Fruit fly (Drosophila melanogaster) whole organism, wandering third instar larva: ENCODE measurements around the gene CG33514.

Source experiments
- Abd-B ChIP-seq: fragments of >200 bp; optimal IDR thresholded peaks from 2 replicates; lab custom pipeline; 2017; ENCODE audit warnings: missing biosample characterization, missing genetic modification characterization
- CG32264 ChIP-seq: fragments of 200-800 bp; sonication (Bioruptor generic); optimal IDR thresholded peaks from 2 replicates; lab custom pipeline; 2016; ENCODE audit warnings: missing biosample characterization, missing genetic modification characterization
- CG9705 ChIP-seq: fragments of 200-800 bp; sonication (Bioruptor generic); optimal IDR thresholded peaks from 2 replicates; lab custom pipeline; 2018; ENCODE audit warnings: missing biosample characterization, mild to moderate bottlenecking, missing genetic modification characterization
- CrebA ChIP-seq: fragments of 200-800 bp; sonication (Bioruptor generic); optimal IDR thresholded peaks from 2 replicates; lab custom pipeline; 2016; ENCODE audit warnings: missing biosample characterization, mild to moderate bottlenecking, missing genetic modification characterization, borderline replicate concordance
- Dfd ChIP-seq: fragments of >200 bp; optimal IDR thresholded peaks from 2 replicates; lab custom pipeline; 2017; ENCODE audit warnings: missing biosample characterization, missing genetic modification characterization
- Dif ChIP-seq: fragments of 200-275, 200-300 bp; sonication (Bioruptor generic); optimal IDR thresholded peaks from 2 replicates; lab custom pipeline; 2018; ENCODE audit warnings: missing biosample characterization, missing genetic modification characterization; ENCODE audit not compliant: partially characterized antibody
- GATAd ChIP-seq: sonication (Bioruptor generic); optimal IDR thresholded peaks from 2 replicates; lab custom pipeline; 2016; ENCODE audit warnings: missing biosample characterization, missing genetic modification characterization
- HLH106 ChIP-seq: fragments of 200-800 bp; optimal IDR thresholded peaks from 3 replicates; lab custom pipeline; 2019; ENCODE audit warnings: missing biosample characterization, mild to moderate bottlenecking, missing genetic modification characterization, moderate library complexity
- Hnf4 ChIP-seq: fragments of 200-800 bp; sonication (Bioruptor generic); optimal IDR thresholded peaks from 2 replicates; lab custom pipeline; 2016; ENCODE audit warnings: missing biosample characterization, mild to moderate bottlenecking, missing genetic modification characterization
- Hr78 ChIP-seq: fragments of >200 bp; optimal IDR thresholded peaks from 2 replicates; lab custom pipeline; 2017; ENCODE audit warnings: missing biosample characterization, missing genetic modification characterization
- Hr83 ChIP-seq: fragments of 200-300 bp; sonication (Bioruptor generic); optimal IDR thresholded peaks from 2 replicates; lab custom pipeline; 2016; ENCODE audit warnings: missing biosample characterization, mild to moderate bottlenecking, missing genetic modification characterization, moderate library complexity; ENCODE audit not compliant: poor library complexity, severe bottlenecking
- Jra ChIP-seq: sonication (Bioruptor generic); optimal IDR thresholded peaks from 2 replicates; lab custom pipeline; 2016; ENCODE audit warnings: missing biosample characterization, missing genetic modification characterization
- Mio ChIP-seq: sonication (Bioruptor generic); optimal IDR thresholded peaks from 2 replicates; lab custom pipeline; 2016; ENCODE audit warnings: missing biosample characterization, missing genetic modification characterization
- Myc ChIP-seq: fragments of >200 bp; optimal IDR thresholded peaks from 2 replicates; lab custom pipeline; 2017
- N ChIP-seq: fragments of >200 bp; optimal IDR thresholded peaks from 2 replicates; lab custom pipeline; 2018; ENCODE audit warnings: missing biosample characterization, missing external identifiers, missing genetic modification characterization
- OdsH ChIP-seq: fragments of 200-800 bp; sonication (Bioruptor generic); optimal IDR thresholded peaks from 2 replicates; lab custom pipeline; 2016; ENCODE audit warnings: missing biosample characterization, mild to moderate bottlenecking, missing genetic modification characterization
- Rel ChIP-seq, 2 experiments: fragments of 200-800 bp; sonication (Bioruptor generic) in 1 of 2; optimal IDR thresholded peaks; 2 replicates in 1 of 2; 3 replicates in 1 of 2; lab custom pipeline; 2016 to 2019; ENCODE audit warnings: mild to moderate bottlenecking in 2 of 2, missing biosample characterization in 2 of 2, missing genetic modification characterization in 2 of 2, moderate library complexity in 1 of 2
- Sp1 ChIP-seq: fragments of 200-800 bp; sonication (Bioruptor generic); optimal IDR thresholded peaks from 3 replicates; lab custom pipeline; 2019; ENCODE audit warnings: missing biosample characterization, mild to moderate bottlenecking, missing genetic modification characterization, moderate library complexity
- Vsx2 ChIP-seq: fragments of 200-300, 225-300 bp; sonication (Bioruptor generic); optimal IDR thresholded peaks from 2 replicates; lab custom pipeline; 2018; ENCODE audit warnings: missing biosample characterization, missing genetic modification characterization; ENCODE audit not compliant: partially characterized antibody
- br ChIP-seq: fragments of 200-800 bp; sonication (Bioruptor generic); optimal IDR thresholded peaks from 2 replicates; lab custom pipeline; 2016; ENCODE audit warnings: missing biosample characterization, missing genetic modification characterization
- brk ChIP-seq: fragments of 200-800 bp; sonication (Bioruptor generic); optimal IDR thresholded peaks from 2 replicates; lab custom pipeline; 2016; ENCODE audit warnings: missing biosample characterization, mild to moderate bottlenecking, missing genetic modification characterization
- dl ChIP-seq, 2 experiments: fragments of 175-275, 200-275 bp in 1 of 2; fragments of 200-275 bp in 1 of 2; sonication (Bioruptor generic); optimal IDR thresholded peaks; lab custom pipeline; 2018; ENCODE audit warnings: mild to moderate bottlenecking in 2 of 2, missing biosample characterization in 2 of 2, missing genetic modification characterization in 2 of 2, moderate library complexity in 2 of 2; ENCODE audit not compliant: partially characterized antibody in 2 of 2, insufficient read depth in 1 of 2
- dmrt93B ChIP-seq: fragments of 200-800 bp; sonication (Bioruptor generic); optimal IDR thresholded peaks from 2 replicates; lab custom pipeline; 2018; ENCODE audit warnings: missing biosample characterization, mild to moderate bottlenecking, missing genetic modification characterization
- dsf ChIP-seq: sonication (Bioruptor generic); optimal IDR thresholded peaks from 2 replicates; lab custom pipeline; 2016; ENCODE audit warnings: missing biosample characterization, missing genetic modification characterization, borderline replicate concordance
- ey ChIP-seq: fragments of 200-800 bp; sonication (Bioruptor generic); optimal IDR thresholded peaks from 2 replicates; lab custom pipeline; 2016; ENCODE audit warnings: missing biosample characterization, missing genetic modification characterization
- foxo ChIP-seq, 2 experiments: fragments of 200-800 bp; sonication (Bioruptor generic); optimal IDR thresholded peaks; 2 replicates in 1 of 2; 3 replicates in 1 of 2; lab custom pipeline; 2016 to 2017; ENCODE audit warnings: missing biosample characterization in 2 of 2, missing genetic modification characterization in 2 of 2
- fru ChIP-seq: fragments of 200-800 bp; sonication (Bioruptor generic); optimal IDR thresholded peaks from 3 replicates; lab custom pipeline; 2016; ENCODE audit warnings: missing biosample characterization, mild to moderate bottlenecking, missing genetic modification characterization
- h ChIP-seq: fragments of 200-800 bp; sonication (Bioruptor generic); optimal IDR thresholded peaks from 3 replicates; lab custom pipeline; 2016; ENCODE audit warnings: missing biosample characterization, mild to moderate bottlenecking, missing genetic modification characterization
- jim ChIP-seq: fragments of 175-275, 200-325 bp; sonication (Bioruptor generic); optimal IDR thresholded peaks from 2 replicates; lab custom pipeline; 2016; ENCODE audit warnings: missing biosample characterization, mild to moderate bottlenecking, missing genetic modification characterization
- lola ChIP-seq: fragments of >200 bp; optimal IDR thresholded peaks from 2 replicates; lab custom pipeline; 2017; ENCODE audit warnings: missing biosample characterization, missing genetic modification characterization
- pan ChIP-seq: fragments of >200 bp; optimal IDR thresholded peaks from 2 replicates; lab custom pipeline; 2017
- psq ChIP-seq: fragments of 200-800 bp; sonication (Bioruptor generic); optimal IDR thresholded peaks from 3 replicates; lab custom pipeline; 2017; ENCODE audit warnings: missing biosample characterization, mild to moderate bottlenecking, missing genetic modification characterization, moderate library complexity
- rgr ChIP-seq: fragments of 200-800 bp; sonication (Bioruptor generic); optimal IDR thresholded peaks from 3 replicates; lab custom pipeline; 2016; ENCODE audit warnings: missing biosample characterization, mild to moderate bottlenecking, missing genetic modification characterization
- sage ChIP-seq: fragments of 200-800 bp; sonication (Bioruptor generic); optimal IDR thresholded peaks from 2 replicates; lab custom pipeline; 2016; ENCODE audit warnings: missing biosample characterization, mild to moderate bottlenecking, missing genetic modification characterization
- sv ChIP-seq: fragments of 200-800 bp; sonication (Bioruptor generic); optimal IDR thresholded peaks from 3 replicates; lab custom pipeline; 2016; ENCODE audit warnings: missing biosample characterization, missing genetic modification characterization
- tai ChIP-seq: sonication (Bioruptor generic); optimal IDR thresholded peaks from 2 replicates; lab custom pipeline; 2016; ENCODE audit warnings: missing biosample characterization, missing genetic modification characterization
- usp ChIP-seq: fragments of >200 bp; optimal IDR thresholded peaks from 2 replicates; lab custom pipeline; 2017; ENCODE audit warnings: missing biosample characterization, missing genetic modification characterization
- woc ChIP-seq: sonication (Bioruptor generic); optimal IDR thresholded peaks from 2 replicates; lab custom pipeline; 2016; ENCODE audit warnings: missing biosample characterization, mild to moderate bottlenecking, missing genetic modification characterization

The CG33514 gene

dm6 chr3L:4362937-4363336, 2.3 kb upstream of the CG33514 start:
- TF ChIP-seq usp (no peak), Abd-B (GFP tag; lab: Kevin White, UChicago) (no peak), brk (no peak), Myc (no peak), sv (GFP tag; lab: Kevin White, UChicago) (no peak), Mio (GFP tag; lab: Kevin White, UChicago) (no peak), lola (GFP tag; lab: Kevin White, UChicago) (no peak), Rel (GFP tag; optimal IDR thresholded peaks at IDR 0.05; lab: Kevin White, UChicago) (no peak), Rel (tag; optimal IDR thresholded peaks at IDR 0.05; lab: Kevin White, UChicago) (no peak), CrebA (GFP tag; lab: Kevin White, UChicago) (no peak), psq (GFP tag; lab: Kevin White, UChicago) (no peak), dsf (GFP tag; lab: Kevin White, UChicago) (no peak), OdsH (GFP tag; lab: Kevin White, UChicago) (no peak), sage (GFP tag; lab: Kevin White, UChicago) (no peak), HLH106 (tag; lab: Kevin White, UChicago) (no peak), rgr (GFP tag; lab: Kevin White, UChicago) (no peak)

DNA sequence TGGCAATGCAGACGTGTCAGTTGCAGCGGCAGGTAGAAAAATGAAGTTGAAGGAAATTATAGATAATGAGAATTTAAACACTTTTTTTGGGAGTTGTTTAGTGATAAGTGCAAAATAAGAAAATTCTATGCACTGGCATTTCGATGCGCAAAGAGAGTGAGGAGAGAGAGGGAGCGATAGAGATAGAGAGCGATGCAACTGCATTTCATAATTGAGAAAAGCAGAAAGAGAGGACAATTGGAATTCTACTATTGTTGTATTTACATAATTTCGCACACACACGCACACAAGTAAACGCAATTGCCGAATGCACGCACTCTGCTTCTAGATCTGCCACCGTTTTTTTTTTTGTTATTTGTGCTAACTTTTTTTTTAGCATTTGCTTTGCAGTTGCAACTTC, 1.8 kb upstream of the CG33514 start:
- TF ChIP-seq GATAd (GFP tag; lab: Kevin White, UChicago) (no peak), dsf (GFP tag; lab: Kevin White, UChicago) (no peak), Mio (GFP tag; lab: Kevin White, UChicago) (no peak), Vsx2 (GFP tag; lab: Kevin White, UChicago) (no peak), Myc (no peak), dmrt93B (GFP tag; lab: Kevin White, UChicago) (no peak), foxo (GFP tag; optimal IDR thresholded peaks at IDR 0.05; lab: Kevin White, UChicago) (no peak), tai (GFP tag; lab: Kevin White, UChicago) (no peak), Jra (no peak), Abd-B (GFP tag; lab: Kevin White, UChicago) (no peak), br (GFP tag; lab: Kevin White, UChicago) (no peak), sv (GFP tag; lab: Kevin White, UChicago) (no peak), Sp1 (GFP tag; lab: Kevin White, UChicago) (no peak), usp (no peak), Hr83 (GFP tag; lab: Kevin White, UChicago) (no peak), psq (GFP tag; lab: Kevin White, UChicago) (no peak), Rel (GFP tag; optimal IDR thresholded peaks at IDR 0.05; lab: Kevin White, UChicago) (no peak), Rel (tag; optimal IDR thresholded peaks at IDR 0.05; lab: Kevin White, UChicago) (no peak)

dm6 chr3L:4363887-4364794, 1.1 kb upstream of the CG33514 start, which contains the start of the genes Cip4 and mRpS6:
TSS of gene Cip4 (minus strand) at chr3L:4364102.
TSS of gene mRpS6 (plus strand) at chr3L:4364550.
- TF ChIP-seq Vsx2 (GFP tag; lab: Kevin White, UChicago) (no peak), br (GFP tag; lab: Kevin White, UChicago) (peak; percentile 48), sage (GFP tag; lab: Kevin White, UChicago) (no peak), Jra (no peak), dl (GFP tag; optimal IDR thresholded peaks at IDR 0.05; lab: Kevin White, UChicago; ENCODE audit: insufficient read depth in 1 of 2, partially characterized antibody in 2 of 2) (no peak), woc (peak; percentile 55), CrebA (GFP tag; lab: Kevin White, UChicago) (peak; percentile 5), N (GFP tag; lab: Kevin White, UChicago) (no peak), rgr (GFP tag; lab: Kevin White, UChicago) (peak; percentile 84), Rel (GFP tag; optimal IDR thresholded peaks at IDR 0.05; lab: Kevin White, UChicago) (peak; percentile 34), Rel (tag; optimal IDR thresholded peaks at IDR 0.05; lab: Kevin White, UChicago) (peak; percentile 53), GATAd (GFP tag; lab: Kevin White, UChicago) (no peak), brk (peak; percentile 89), Hnf4 (GFP tag; lab: Kevin White, UChicago) (peak; percentile 79), Sp1 (GFP tag; lab: Kevin White, UChicago) (peak; percentile 79), Dif (GFP tag; lab: Kevin White, UChicago) (peak; percentile 38), dmrt93B (GFP tag; lab: Kevin White, UChicago) (peak; percentile 16), dsf (GFP tag; lab: Kevin White, UChicago) (no peak), lola (GFP tag; lab: Kevin White, UChicago) (no peak), jim (GFP tag; lab: Kevin White, UChicago) (peak; percentile 91), OdsH (GFP tag; lab: Kevin White, UChicago) (peak; percentile 69), CG9705 (GFP tag; lab: Kevin White, UChicago) (no peak), usp (no peak), Hr78 (GFP tag; lab: Kevin White, UChicago) (no peak), h (GFP tag; lab: Kevin White, UChicago) (peak; percentile 29), ey (peak; percentile 53), Myc (peak; percentile 61), Abd-B (GFP tag; lab: Kevin White, UChicago) (no peak), fru (peak; percentile 65), tai (GFP tag; lab: Kevin White, UChicago) (peak; percentile 72), Mio (GFP tag; lab: Kevin White, UChicago) (no peak), pan (lab: Kevin White, UChicago) (no peak), CG32264 (peak; percentile 10), Dfd (GFP tag; lab: Kevin White, UChicago) (no peak), Hr83 (GFP tag; lab: Kevin White, UChicago) (peak; percentile 86), sv (GFP tag; lab: Kevin White, UChicago) (peak; percentile 70), HLH106 (tag; lab: Kevin White, UChicago) (peak; percentile 51)
